Worm (Caenorhabditis elegans): ENCODE data around the gene Y54H5A.2.
A peak's percentile ranks its signal among the peaks of the same experiment; 100 is the strongest.

Y54H5A.2 gene

DNA sequence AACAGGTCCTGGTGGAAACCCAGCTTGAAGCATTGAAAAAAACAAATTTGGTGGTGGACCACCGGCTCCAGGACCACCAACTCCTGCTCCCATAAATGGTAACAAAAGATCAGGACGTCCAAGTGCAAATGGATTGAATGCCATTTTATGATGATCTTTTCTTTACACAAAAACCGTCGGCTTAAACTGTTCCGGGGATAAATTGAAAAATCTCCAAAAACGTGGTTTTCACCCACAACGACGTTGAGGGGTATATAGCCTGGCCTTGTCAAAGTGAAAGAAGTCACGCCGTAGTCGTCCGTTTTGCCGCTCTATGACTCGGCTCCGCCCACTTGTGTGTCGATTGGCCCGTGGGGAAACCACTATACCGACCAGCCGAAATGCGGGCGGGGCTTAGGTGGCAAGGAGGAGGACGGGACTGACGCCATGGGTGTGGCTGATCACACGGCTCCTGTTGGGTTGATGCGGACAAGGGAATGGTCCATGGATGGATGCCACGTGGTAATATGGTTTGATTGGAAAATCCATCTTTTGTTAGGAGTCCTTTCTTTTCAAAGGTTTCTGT is 13.3 kb downstream of the Y54H5A.2 start, which contains the start of gene tbx-2 (continued):
- TF ChIP-seq sox-4 (tag; optimal IDR thresholded peaks at IDR 0.05) (no peak), fkh-6 (tag; optimal IDR thresholded peaks at IDR 0.05) (peak; percentile 11), dmd-4 (tag; optimal IDR thresholded peaks at IDR 0.05; ENCODE audit: borderline replicate concordance) (no peak), ceh-45 (GFP tag; IDR thresholded peaks at IDR 0.05) (no peak), C08G9.2 (tag; optimal IDR thresholded peaks at IDR 0.05) (no peak), nfya-1 (tag; optimal IDR thresholded peaks at IDR 0.05) (peak; percentile 86), F13H6.1 (tag; optimal IDR thresholded peaks at IDR 0.05) (peak; percentile 6), K02D7.2 (tag; optimal IDR thresholded peaks at IDR 0.05) (no peak), T23F11.4 (GFP tag; optimal IDR thresholded peaks at IDR 0.05) (no peak), hlh-6 (tag; optimal IDR thresholded peaks at IDR 0.05) (peak; percentile 46), ref-2 (tag; optimal IDR thresholded peaks at IDR 0.05) (peak; percentile 48), mec-3 (tag; optimal IDR thresholded peaks at IDR 0.05; ENCODE audit: borderline replicate concordance) (no peak), ets-4 (tag; optimal IDR thresholded peaks at IDR 0.05) (peak; percentile 38)

DNA sequence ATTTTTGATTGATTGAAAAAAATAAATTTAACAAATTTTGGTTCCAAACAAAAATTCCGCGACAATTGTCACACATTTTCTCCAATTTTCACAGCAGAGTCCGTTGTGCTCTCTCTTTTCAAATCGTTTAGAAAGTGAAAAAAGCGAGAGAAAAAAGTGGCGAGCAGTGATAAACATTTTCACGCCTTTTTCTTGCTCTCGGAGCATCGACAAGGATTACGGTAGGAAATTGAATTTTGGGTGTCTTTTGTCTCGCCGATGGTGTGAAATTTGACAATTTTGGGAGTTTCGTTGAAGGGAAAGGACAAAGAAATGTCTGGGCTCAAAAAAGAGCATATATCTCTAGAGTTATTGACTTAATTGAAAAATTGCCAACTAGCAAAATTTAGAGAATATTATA is 14.9 kb downstream of the Y54H5A.2 start:
- TF ChIP-seq tbx-2 (tag; optimal IDR thresholded peaks at IDR 0.05) (peak; percentile 88), ahr-1 (tag; optimal IDR thresholded peaks at IDR 0.05) (no peak)

DNA sequence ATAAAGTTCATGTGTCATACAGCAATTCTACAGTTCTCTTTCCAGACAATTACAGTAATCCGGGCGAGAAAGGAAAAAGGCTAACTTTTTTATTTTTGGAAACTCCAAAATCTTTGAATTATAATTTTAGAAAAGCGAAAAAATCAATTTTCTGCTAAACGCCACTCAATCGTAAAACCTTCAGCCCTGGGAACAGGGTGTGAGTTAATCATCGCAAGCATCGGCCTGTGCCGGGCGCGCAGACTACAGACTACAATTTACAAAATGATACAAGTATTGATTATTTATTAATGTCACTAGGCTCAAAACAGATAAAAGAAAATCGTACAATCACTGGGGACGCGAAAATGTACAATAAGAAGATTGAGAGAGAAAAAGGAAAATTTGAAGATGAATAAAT is 18.7 kb downstream of the Y54H5A.2 start:
- TF ChIP-seq tbx-2 (tag; optimal IDR thresholded peaks at IDR 0.05): peak; percentile 2
- TF ChIP-seq ceh-24 (tag; optimal IDR thresholded peaks at IDR 0.05): no peak
- TF ChIP-seq ceh-48 (tag; optimal IDR thresholded peaks at IDR 0.05): no peak
- TF ChIP-seq ceh-14 (tag; optimal IDR thresholded peaks at IDR 0.05): no peak
- no peak for TF ChIP-seq Y22D7AL.16 (tag; optimal IDR thresholded peaks at IDR 0.05)
- no peak for TF ChIP-seq odd-2 (tag; optimal IDR thresholded peaks at IDR 0.05)
- no peak for TF ChIP-seq ceh-19 (GFP tag; optimal IDR thresholded peaks at IDR 0.05)
- no peak for TF ChIP-seq ceh-22 (tag; optimal IDR thresholded peaks at IDR 0.05)
- no peak for TF ChIP-seq ceh-18 (tag; optimal IDR thresholded peaks at IDR 0.05)

- TF ChIP-seq ceh-6 (GFP tag; optimal IDR thresholded peaks at IDR 0.05) (no peak), hlh-6 (tag; optimal IDR thresholded peaks at IDR 0.05) (no peak), ceh-22 (tag; optimal IDR thresholded peaks at IDR 0.05) (peak; percentile 20), fax-1 (tag; optimal IDR thresholded peaks at IDR 0.05) (no peak), fkh-10 (GFP tag; optimal IDR thresholded peaks at IDR 0.05) (no peak), unc-42 (tag; optimal IDR thresholded peaks at IDR 0.05) (no peak), nhr-232 (tag; optimal IDR thresholded peaks at IDR 0.05) (no peak), K09A11.1 (tag; optimal IDR thresholded peaks at IDR 0.05; ENCODE audit: insufficient read depth) (no peak), sox-2 (GFP tag; IDR thresholded peaks at IDR 0.05) (no peak), nhr-11 (tag; optimal IDR thresholded peaks at IDR 0.05) (no peak), tbx-2 (tag; optimal IDR thresholded peaks at IDR 0.05) (peak; percentile 97), ceh-18 (tag; optimal IDR thresholded peaks at IDR 0.05) (peak; percentile 61), ets-4 (tag; optimal IDR thresholded peaks at IDR 0.05) (peak; percentile 43), C38D4.7 (GFP tag; optimal IDR thresholded peaks at IDR 0.05) (no peak), ceh-34 (tag; optimal IDR thresholded peaks at IDR 0.05) (no peak), rnt-1 (tag; optimal IDR thresholded peaks at IDR 0.05) (no peak), ama-1 (optimal IDR thresholded peaks at IDR 0.05) (no peak), elt-4 (tag; optimal IDR thresholded peaks at IDR 0.05) (no peak), hlh-15 (tag; optimal IDR thresholded peaks at IDR 0.05) (no peak), F13H6.1 (tag; optimal IDR thresholded peaks at IDR 0.05) (peak; percentile 6)
These were observed 20.1 kb downstream of the Y54H5A.2 start for ce11 chrIII:5129261-5129660.

All from whole organism, late embryonic.